Fruit fly (Drosophila melanogaster) whole organism, embryonic: ENCODE results near the gene CG32537.

Experiments used
- Bdp1 ChIP-seq: fragments of 200-800 bp; sonication (Bioruptor generic); optimal IDR thresholded peaks from 3 replicates; lab custom pipeline; 2016; ENCODE audit warnings: missing biosample characterization, missing genetic modification characterization
- Blimp-1 ChIP-seq: fragments of 200-800 bp; sonication (Bioruptor generic); optimal IDR thresholded peaks from 3 replicates; lab custom pipeline; 2018; ENCODE audit warnings: missing biosample characterization, missing genetic modification characterization, mild to moderate bottlenecking, moderate library complexity, missing genetic modification reagents
- CG10366 ChIP-seq: fragments of 200-800 bp; sonication (Bioruptor generic); IDR thresholded peaks from 2 replicates; pipeline ENCODE4 v1.3.6; 2022; ENCODE audit warnings: missing biosample characterization, missing genetic modification characterization
- CG10543 ChIP-seq: fragments of 200-800 bp; sonication (Bioruptor generic); optimal IDR thresholded peaks from 3 replicates; lab custom pipeline; 2017; ENCODE audit warnings: missing biosample characterization, mild to moderate bottlenecking, missing genetic modification characterization, moderate library complexity
- CG12104 ChIP-seq: fragments of 200-800 bp; sonication (Bioruptor generic); optimal IDR thresholded peaks from 3 replicates; lab custom pipeline; 2016; ENCODE audit warnings: missing biosample characterization, missing genetic modification characterization
- CG15514 ChIP-seq: fragments of 200-800 bp; sonication (Bioruptor generic); optimal IDR thresholded peaks from 3 replicates; lab custom pipeline; 2017; ENCODE audit warnings: missing biosample characterization, missing genetic modification characterization, mild to moderate bottlenecking, moderate library complexity, missing genetic modification reagents
- CG1647 ChIP-seq: fragments of 200-800 bp; sonication (Bioruptor generic); optimal IDR thresholded peaks from 3 replicates; lab custom pipeline; 2016; ENCODE audit warnings: missing biosample characterization, missing genetic modification characterization
- CG16813 ChIP-seq: fragments of 200-800 bp; sonication (Bioruptor generic); IDR thresholded peaks from 3 replicates; pipeline ENCODE4 v1.3.6; 2022; ENCODE audit warnings: missing biosample characterization, missing genetic modification characterization; ENCODE audit not compliant: partially characterized antibody
- CG17359 ChIP-seq: fragments of 200-800 bp; sonication (Bioruptor generic); optimal IDR thresholded peaks from 3 replicates; lab custom pipeline; 2018; ENCODE audit warnings: missing biosample characterization, mild to moderate bottlenecking, missing genetic modification characterization, moderate library complexity
- CG2120 ChIP-seq: fragments of 200-800 bp; sonication (Bioruptor generic); optimal IDR thresholded peaks from 3 replicates; lab custom pipeline; 2016; ENCODE audit warnings: missing biosample characterization, missing genetic modification characterization
- CG2678 ChIP-seq: fragments of 200-800 bp; sonication (Bioruptor generic); optimal IDR thresholded peaks from 3 replicates; lab custom pipeline; 2019; ENCODE audit warnings: missing biosample characterization, mild to moderate bottlenecking, missing genetic modification characterization, moderate library complexity
- CG3281 ChIP-seq: fragments of 200-800 bp; sonication (Bioruptor generic); optimal IDR thresholded peaks from 3 replicates; lab custom pipeline; 2017; ENCODE audit warnings: missing biosample characterization, mild to moderate bottlenecking, missing genetic modification characterization
- CG34422 ChIP-seq: fragments of 200-800 bp; sonication (Bioruptor generic); IDR thresholded peaks from 3 replicates; pipeline ENCODE4 v1.3.6; 2022; ENCODE audit warnings: missing biosample characterization, missing genetic modification characterization
- CG4707 ChIP-seq: fragments of 200-800 bp; sonication (Bioruptor generic); optimal IDR thresholded peaks from 2 replicates; lab custom pipeline; 2018; ENCODE audit warnings: missing biosample characterization, mild to moderate bottlenecking, missing genetic modification characterization, moderate library complexity
- CG8478 ChIP-seq: fragments of >200 bp; optimal IDR thresholded peaks from 2 replicates; lab custom pipeline; 2018
- CG9437 ChIP-seq: fragments of 200-800 bp; sonication (Bioruptor generic); optimal IDR thresholded peaks from 2 replicates; lab custom pipeline; 2018; ENCODE audit warnings: missing biosample characterization, mild to moderate bottlenecking, missing genetic modification characterization
- CG9932 ChIP-seq: fragments of 200-800 bp; sonication (Bioruptor generic); IDR thresholded peaks from 2 replicates; pipeline ENCODE4 v1.3.6; 2022; ENCODE audit warnings: missing biosample characterization, missing genetic modification characterization
- Deaf1 ChIP-seq: fragments of 200-800 bp; optimal IDR thresholded peaks from 3 replicates; lab custom pipeline; 2019; ENCODE audit warnings: missing biosample characterization, mild to moderate bottlenecking, missing genetic modification characterization, moderate library complexity
- Doc3 ChIP-seq: fragments of 200-800 bp; sonication (Bioruptor generic); IDR thresholded peaks from 3 replicates; pipeline ENCODE4 v1.3.6; 2022; ENCODE audit warnings: missing biosample characterization, missing genetic modification characterization; ENCODE audit not compliant: partially characterized antibody
- Ets65A ChIP-seq: fragments of 200-800 bp; sonication (Bioruptor generic); peaks from one replicate; lab custom pipeline; 2016; ENCODE audit warnings: missing biosample characterization, missing genetic modification characterization
- Fer1 ChIP-seq: fragments of 200-800 bp; sonication (Bioruptor generic); optimal IDR thresholded peaks from 2 replicates; lab custom pipeline; 2017; ENCODE audit warnings: missing biosample characterization, mild to moderate bottlenecking, missing genetic modification characterization
- Med ChIP-seq: fragments of 200-800 bp; sonication (Bioruptor generic); peaks from one replicate; lab custom pipeline; 2016; ENCODE audit warnings: missing biosample characterization, missing genetic modification characterization, mild to moderate bottlenecking, inconsistent platforms, moderate library complexity
- Meics ChIP-seq: fragments of 200-800 bp; sonication (Bioruptor generic); optimal IDR thresholded peaks from 2 replicates; lab custom pipeline; 2017; ENCODE audit warnings: missing biosample characterization, mild to moderate bottlenecking, missing genetic modification characterization
- Mes4 ChIP-seq: fragments of 200-800 bp; sonication (Bioruptor generic); optimal IDR thresholded peaks from 2 replicates; lab custom pipeline; 2016; ENCODE audit warnings: missing biosample characterization, missing genetic modification characterization
- Mrtf ChIP-seq: fragments of 200-800 bp; sonication (Bioruptor generic); IDR thresholded peaks from 3 replicates; pipeline ENCODE4 v1.3.6; 2022; ENCODE audit warnings: missing biosample characterization, missing genetic modification characterization
- PHDP ChIP-seq: fragments of 200-800 bp; sonication (Bioruptor generic); optimal IDR thresholded peaks from 3 replicates; lab custom pipeline; 2018; ENCODE audit warnings: missing biosample characterization, mild to moderate bottlenecking, missing genetic modification characterization, moderate library complexity
- Pdp1 ChIP-seq, 2 experiments: fragments of 200-800 bp; sonication (Bioruptor generic); optimal IDR thresholded peaks; 3 replicates each; lab custom pipeline; 2016; ENCODE audit warnings: missing biosample characterization in 2 of 2, missing genetic modification characterization in 2 of 2, mild to moderate bottlenecking in 1 of 2, moderate library complexity in 1 of 2
- Side ChIP-seq: fragments of 200-800 bp; sonication (Bioruptor generic); optimal IDR thresholded peaks from 2 replicates; lab custom pipeline; 2016; ENCODE audit warnings: missing biosample characterization, missing genetic modification characterization
- az2 ChIP-seq: fragments of 200-800 bp; sonication (Bioruptor generic); optimal IDR thresholded peaks from 3 replicates; lab custom pipeline; 2016; ENCODE audit warnings: missing biosample characterization, missing genetic modification characterization
- br ChIP-seq: fragments of >200 bp; optimal IDR thresholded peaks from 2 replicates; lab custom pipeline; 2017
- bsh ChIP-seq, 2 experiments: fragments of 200-800 bp; sonication (Bioruptor generic); optimal IDR thresholded peaks; 2 replicates each; lab custom pipeline; 2017 to 2018; ENCODE audit warnings: mild to moderate bottlenecking in 2 of 2, missing biosample characterization in 2 of 2, missing genetic modification characterization in 2 of 2, moderate library complexity in 1 of 2
- chinmo ChIP-seq: fragments of 200-800 bp; sonication (Bioruptor generic); IDR thresholded peaks from 4 replicates; pipeline ENCODE4 v1.3.6; 2022; ENCODE audit warnings: missing biosample characterization, missing genetic modification characterization; ENCODE audit not compliant: partially characterized antibody
- corto ChIP-seq: fragments of 200-800 bp; sonication (Bioruptor generic); optimal IDR thresholded peaks from 2 replicates; lab custom pipeline; 2016; ENCODE audit warnings: missing biosample characterization, mild to moderate bottlenecking, missing genetic modification characterization, moderate library complexity
- danr ChIP-seq: fragments of 200-800 bp; sonication (Bioruptor generic); IDR thresholded peaks from 2 replicates; pipeline ENCODE4 v1.3.6; 2022; ENCODE audit warnings: missing biosample characterization, missing genetic modification characterization
- disco-r ChIP-seq: fragments of 200-800 bp; sonication (Bioruptor generic); optimal IDR thresholded peaks from 2 replicates; lab custom pipeline; 2016; ENCODE audit warnings: missing biosample characterization, missing genetic modification characterization
- emc ChIP-seq: fragments of 200-800 bp; sonication (Bioruptor generic); optimal IDR thresholded peaks from 2 replicates; lab custom pipeline; 2016; ENCODE audit warnings: missing biosample characterization, missing genetic modification characterization
- gem ChIP-seq: fragments of 200-800 bp; sonication (Bioruptor generic); optimal IDR thresholded peaks from 2 replicates; lab custom pipeline; 2019; ENCODE audit warnings: missing biosample characterization, mild to moderate bottlenecking, missing genetic modification characterization, moderate library complexity
- lilli ChIP-seq: fragments of 200-800 bp; sonication (Bioruptor generic); optimal IDR thresholded peaks from 3 replicates; lab custom pipeline; 2016; ENCODE audit warnings: missing biosample characterization, missing genetic modification characterization
- mirr ChIP-seq: fragments of 200-800 bp; sonication (Bioruptor generic); optimal IDR thresholded peaks from 3 replicates; lab custom pipeline; 2018; ENCODE audit warnings: missing biosample characterization, mild to moderate bottlenecking, missing genetic modification characterization
- pho ChIP-seq: fragments of 200-800 bp; sonication (Bioruptor generic); optimal IDR thresholded peaks from 2 replicates; lab custom pipeline; 2016; ENCODE audit warnings: missing biosample characterization, missing genetic modification characterization
- row ChIP-seq: fragments of 200-800 bp; sonication (Bioruptor generic); IDR thresholded peaks from 3 replicates; pipeline ENCODE4 v1.3.6; 2022; ENCODE audit warnings: missing biosample characterization, missing genetic modification characterization
- run ChIP-seq: fragments of 200-800 bp; sonication (Bioruptor generic); optimal IDR thresholded peaks from 3 replicates; lab custom pipeline; 2018; ENCODE audit warnings: missing biosample characterization, mild to moderate bottlenecking, missing genetic modification characterization
- sob ChIP-seq: fragments of 200-800 bp; sonication (Bioruptor generic); IDR thresholded peaks from 2 replicates; pipeline ENCODE4 v1.3.6; 2022; ENCODE audit warnings: missing biosample characterization, missing genetic modification characterization
- tx ChIP-seq: fragments of 200-800 bp; sonication (Bioruptor generic); optimal IDR thresholded peaks from 2 replicates; lab custom pipeline; 2016; ENCODE audit warnings: missing biosample characterization, missing genetic modification characterization
- vnd ChIP-seq: fragments of 200-800 bp; sonication (Bioruptor generic); IDR thresholded peaks from 3 replicates; pipeline ENCODE4 v1.3.6; 2022; ENCODE audit warnings: missing biosample characterization, missing genetic modification characterization; ENCODE audit not compliant: partially characterized antibody
- vvl ChIP-seq: fragments of 200-800 bp; sonication (Bioruptor generic); IDR thresholded peaks from 2 replicates; pipeline ENCODE4 v1.3.6; 2022; ENCODE audit warnings: missing biosample characterization, missing genetic modification characterization
- z ChIP-seq: fragments of 200-800 bp; sonication (Bioruptor generic); IDR thresholded peaks from 3 replicates; pipeline ENCODE4 v1.3.6; 2022; ENCODE audit warnings: missing biosample characterization, missing genetic modification characterization
- zfh2 ChIP-seq: fragments of 200-800 bp; sonication (Bioruptor generic); optimal IDR thresholded peaks from 2 replicates; lab custom pipeline; 2016; ENCODE audit warnings: missing biosample characterization, missing genetic modification characterization

Gene CG32537

DNA sequence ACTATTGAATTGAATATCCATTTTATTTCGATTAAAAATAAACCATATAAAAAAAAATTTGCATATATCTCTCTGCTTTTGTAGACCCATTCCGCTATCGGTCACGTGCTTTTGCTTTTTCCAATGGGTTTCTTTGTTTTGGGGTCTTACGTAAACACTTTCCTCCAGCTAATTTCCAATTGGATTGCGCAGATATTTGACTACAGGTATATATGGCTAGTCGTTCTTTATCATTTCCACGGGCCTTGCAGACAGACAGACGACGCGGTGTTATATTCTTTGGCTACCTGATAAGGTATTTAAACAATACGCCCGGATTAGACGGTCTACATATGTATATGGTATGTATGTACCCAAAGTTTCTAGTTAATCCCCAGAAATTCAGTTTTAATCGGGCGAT lies 17.0 kb upstream of the CG32537 start (continued):
- TF ChIP-seq tx (GFP tag; lab: Kevin White, UChicago), result no peak
- TF ChIP-seq az2 (GFP tag; lab: Kevin White, UChicago), result no peak

DNA sequence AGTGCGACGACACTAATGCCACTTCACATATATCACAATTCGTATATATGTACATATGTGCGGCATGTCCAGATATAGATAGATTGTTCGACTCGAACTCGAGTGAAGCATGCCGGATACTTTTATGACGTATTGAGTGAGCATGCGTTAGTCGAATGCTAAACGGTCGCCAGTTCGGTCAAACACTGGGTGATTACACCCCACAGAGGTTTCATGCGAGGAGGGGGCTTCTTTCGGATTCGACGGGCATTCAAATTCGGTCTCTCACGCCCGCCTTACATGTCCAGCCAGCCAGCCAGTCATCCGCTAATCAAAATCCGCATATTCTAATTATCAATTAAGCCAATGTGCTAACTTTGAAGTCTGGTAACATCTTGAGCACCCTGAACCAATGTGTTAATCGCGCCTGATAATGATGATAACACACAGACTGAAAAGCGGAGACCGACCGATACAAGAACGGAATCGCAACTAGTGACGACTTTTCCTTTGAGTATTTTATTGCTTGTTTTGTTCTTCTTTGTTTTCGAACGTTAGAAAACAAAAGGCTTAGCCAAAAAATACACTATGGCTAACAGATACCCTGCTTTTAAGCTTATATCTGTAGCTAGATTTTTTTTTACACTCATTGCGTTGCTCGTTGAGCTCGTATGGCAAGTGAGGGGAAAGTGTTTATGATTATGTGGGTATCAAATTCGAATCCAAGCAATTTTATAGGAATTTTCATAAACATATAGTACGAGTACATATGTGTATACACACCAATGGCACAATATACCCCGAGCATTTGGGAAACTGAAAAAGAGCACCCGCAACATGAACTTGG lies 15.7 kb upstream of the CG32537 start:
- TF ChIP-seq CG2678 (tag; lab: Kevin White, UChicago) (peak; percentile 14), CG3281 (GFP tag; lab: Kevin White, UChicago) (peak; percentile 25), Bdp1 (GFP tag; lab: Kevin White, UChicago) (no peak), Fer1 (GFP tag; lab: Kevin White, UChicago) (no peak), disco-r (GFP tag; lab: Kevin White, UChicago) (no peak), CG15514 (GFP tag; lab: Kevin White, UChicago) (no peak), CG12104 (GFP tag; lab: Kevin White, UChicago) (no peak), run (tag; lab: Kevin White, UChicago) (no peak), Mes4 (GFP tag; lab: Kevin White, UChicago) (no peak), CG9437 (no peak), CG8478 (lab: Kevin White, UChicago) (no peak), bsh (GFP tag; optimal IDR thresholded peaks at IDR 0.05; lab: Kevin White, UChicago) (no peak), row (0 out of 3 replicates have a peak, but pooled peaks have one; percentile 15), CG4707 (GFP tag; lab: Kevin White, UChicago) (no peak), pho (GFP tag; lab: Kevin White, UChicago) (peak; percentile 24), Pdp1 (GFP tag; optimal IDR thresholded peaks at IDR 0.05; lab: Kevin White, UChicago) (no peak), CG16813 (0 out of 3 replicates have a peak, but pooled peaks have one; percentile 18), zfh2 (GFP tag; lab: Kevin White, UChicago) (peak; percentile 45), vnd (GFP tag; lab: Robert Waterston, UW) (0 out of 3 replicates have a peak, but pooled peaks have one; percentile 19), Doc3 (no peak), Mrtf (GFP tag; lab: Robert Waterston, UW) (no peak), gem (tag; lab: Kevin White, UChicago) (peak; percentile 22), CG9932 (no peak), corto (GFP tag; lab: Kevin White, UChicago) (no peak), mirr (GFP tag; lab: Kevin White, UChicago) (peak; percentile 42), emc (GFP tag; lab: Kevin White, UChicago) (no peak), chinmo (GFP tag; lab: Robert Waterston, UW) (0 out of 4 replicates have a peak, but pooled peaks have one; percentile 31), sob (GFP tag; lab: Robert Waterston, UW) (no peak), danr (GFP tag; lab: Robert Waterston, UW) (no peak), PHDP (tag; lab: Kevin White, UChicago) (no peak), CG17359 (no peak), CG34422 (GFP tag; lab: Robert Waterston, UW) (no peak), Med (GFP tag; lab: Kevin White, UChicago) (peak; percentile 73), lilli (GFP tag; lab: Kevin White, UChicago) (peak; percentile 4), Meics (GFP tag; lab: Kevin White, UChicago) (peak; percentile 18), Ets65A (peak; percentile 26), Deaf1 (tag; lab: Kevin White, UChicago) (no peak), Side (GFP tag; lab: Kevin White, UChicago) (no peak), CG10366 (GFP tag; lab: Robert Waterston, UW) (no peak), CG10543 (GFP tag; lab: Kevin White, UChicago) (no peak), CG2120 (GFP tag; lab: Kevin White, UChicago) (peak; percentile 48), Blimp-1 (GFP tag; lab: Kevin White, UChicago) (no peak), vvl (GFP tag; lab: Robert Waterston, UW) (no peak), br (lab: Kevin White, UChicago) (no peak), z (GFP tag; lab: Robert Waterston, UW) (peak; percentile 67; the same call in 2 of the 3 replicates), CG1647 (GFP tag; lab: Kevin White, UChicago) (no peak)
